Worm (Caenorhabditis elegans): ENCODE results near the gene metl-18.
A peak's percentile ranks its signal among the peaks of the same experiment; 100 is the strongest.

Gene metl-18

ce11 chrIII:3428574-3428973, 3.0 kb downstream of the metl-18 start:
- TF ChIP-seq ceh-18 (tag; optimal IDR thresholded peaks at IDR 0.05) (no peak), elt-2 (tag; optimal IDR thresholded peaks at IDR 0.05) (no peak), eyg-1 (tag; optimal IDR thresholded peaks at IDR 0.05) (no peak), ama-1 (optimal IDR thresholded peaks at IDR 0.05) (no peak)

- TF ChIP-seq hlh-6 (tag; optimal IDR thresholded peaks at IDR 0.05): no peak
- no peak for TF ChIP-seq F13H6.1 (tag; optimal IDR thresholded peaks at IDR 0.05)
- TF ChIP-seq lin-11 (tag; optimal IDR thresholded peaks at IDR 0.05): no peak
- no peak for TF ChIP-seq C38D4.7 (GFP tag; optimal IDR thresholded peaks at IDR 0.05)
- TF ChIP-seq tbx-7 (tag; optimal IDR thresholded peaks at IDR 0.05): no peak
- TF ChIP-seq eyg-1 (tag; optimal IDR thresholded peaks at IDR 0.05): no peak
Measured at ce11 chrIII:3429761-3430160, 4.2 kb downstream of the metl-18 start.

ce11 chrIII:3430667-3431066, 5.1 kb downstream of the metl-18 start:
- TF ChIP-seq npax-4 (tag; optimal IDR thresholded peaks at IDR 0.05) (no peak), elt-4 (tag; optimal IDR thresholded peaks at IDR 0.05) (no peak), ceh-34 (tag; optimal IDR thresholded peaks at IDR 0.05) (no peak), lim-6 (tag; optimal IDR thresholded peaks at IDR 0.05) (no peak), ceh-22 (tag; optimal IDR thresholded peaks at IDR 0.05) (no peak), hlh-30 (tag; optimal IDR thresholded peaks at IDR 0.05; ENCODE audit: insufficient read depth) (no peak), ztf-16 (tag; optimal IDR thresholded peaks at IDR 0.05) (no peak), rnt-1 (tag; optimal IDR thresholded peaks at IDR 0.05) (no peak), hlh-8 (tag; optimal IDR thresholded peaks at IDR 0.05) (no peak), sox-4 (tag; optimal IDR thresholded peaks at IDR 0.05) (no peak), dmd-4 (tag; optimal IDR thresholded peaks at IDR 0.05; ENCODE audit: borderline replicate concordance) (no peak), fkh-10 (GFP tag; optimal IDR thresholded peaks at IDR 0.05) (no peak)

ce11 chrIII:3431385-3431784, 5.8 kb downstream of the metl-18 start, which contains the start of gene K01A11.1:
Gene K01A11.1 (minus strand): TSS chrIII:3431485.
- TF ChIP-seq pat-9 (tag; optimal IDR thresholded peaks at IDR 0.05): no peak
- TF ChIP-seq tbx-2 (tag; optimal IDR thresholded peaks at IDR 0.05): no peak

ce11 chrIII:3435152-3435551, 9.6 kb downstream of the metl-18 start:
- TF ChIP-seq madf-2 (tag; optimal IDR thresholded peaks at IDR 0.05): no peak
- TF ChIP-seq fkh-6 (tag; optimal IDR thresholded peaks at IDR 0.05): no peak
- no peak for TF ChIP-seq K09A11.1 (tag; optimal IDR thresholded peaks at IDR 0.05; ENCODE audit: insufficient read depth)
- TF ChIP-seq ets-4 (tag; optimal IDR thresholded peaks at IDR 0.05): no peak
- TF ChIP-seq elt-2 (tag; optimal IDR thresholded peaks at IDR 0.05): peak; percentile 90
- no peak for TF ChIP-seq sdc-2 (tag; optimal IDR thresholded peaks at IDR 0.05)

- TF ChIP-seq zip-5 (tag; optimal IDR thresholded peaks at IDR 0.05): no peak
- TF ChIP-seq unc-55 (GFP tag; optimal IDR thresholded peaks at IDR 0.05): peak; percentile 43
- no peak for TF ChIP-seq unc-3 (GFP tag; conservative IDR thresholded peaks at IDR 0.05)
- peak; percentile 17 for TF ChIP-seq unc-3 (tag; optimal IDR thresholded peaks at IDR 0.05)
- no peak for TF ChIP-seq ceh-22 (tag; optimal IDR thresholded peaks at IDR 0.05)
- no peak for TF ChIP-seq Y22D7AL.16 (tag; optimal IDR thresholded peaks at IDR 0.05)
- no peak for TF ChIP-seq eyg-1 (tag; optimal IDR thresholded peaks at IDR 0.05)
- no peak for TF ChIP-seq pax-1 (tag; optimal IDR thresholded peaks at IDR 0.05)
Measured at ce11 chrIII:3437139-3437538, 11.6 kb downstream of the metl-18 start.
